Fruit fly (Drosophila melanogaster): Measurements from ENCODE around the gene CG5111.

Gene CG5111

dm6 chr3R:25462642-25463317 lies 43.3 kb upstream of the CG5111 start (continued):
- peak; percentile 15; the same call in 1 of the 2 replicates for TF ChIP-seq CG17328 (GFP tag; IDR thresholded peaks at IDR 0.05)
- peak; percentile 89 for TF ChIP-seq nom (GFP tag; optimal IDR thresholded peaks at IDR 0.05)
- TF ChIP-seq CG17359 (tag; optimal IDR thresholded peaks at IDR 0.05), result peak; percentile 56
- peak; percentile 45 for TF ChIP-seq CG12391 (tag; optimal IDR thresholded peaks at IDR 0.05)
- no peak for TF ChIP-seq Sry-δ (GFP tag; optimal IDR thresholded peaks at IDR 0.05)
- TF ChIP-seq Hr51 (GFP tag; optimal IDR thresholded peaks at IDR 0.05), result peak in 1 of 2 experiments; percentile 50
- peak; percentile 44 for TF ChIP-seq NfI (GFP tag; optimal IDR thresholded peaks at IDR 0.05)
- TF ChIP-seq CG14441 (GFP tag; IDR thresholded peaks at IDR 0.05), result peak; percentile 75
- no peak for TF ChIP-seq inv (GFP tag; IDR thresholded peaks at IDR 0.05; ENCODE audit: partially characterized antibody)
- peak; percentile 58 for TF ChIP-seq CG17568 (GFP tag; optimal IDR thresholded peaks at IDR 0.05)
- TF ChIP-seq CG7786 (GFP tag; optimal IDR thresholded peaks at IDR 0.05), result no peak
- no peak for TF ChIP-seq CG31388 (GFP tag; optimal IDR thresholded peaks at IDR 0.05)
- TF ChIP-seq gfzf (GFP tag; optimal IDR thresholded peaks at IDR 0.05), result no peak
- TF ChIP-seq D19B (GFP tag; optimal IDR thresholded peaks at IDR 0.05), result peak; percentile 30
- TF ChIP-seq lab (GFP tag; optimal IDR thresholded peaks at IDR 0.05), result peak; percentile 67
- TF ChIP-seq CG6813 (GFP tag; optimal IDR thresholded peaks at IDR 0.05), result peak; percentile 27
- TF ChIP-seq bcd (GFP tag; optimal IDR thresholded peaks at IDR 0.05), result peak; percentile 32
- no peak for TF ChIP-seq Lpt (GFP tag; optimal IDR thresholded peaks at IDR 0.05)
- TF ChIP-seq CG15479 (GFP tag; optimal IDR thresholded peaks at IDR 0.05), result no peak
- peak; percentile 0 for TF ChIP-seq Hr3 (GFP tag; optimal IDR thresholded peaks at IDR 0.05)
- TF ChIP-seq Atf-2 (GFP tag; optimal IDR thresholded peaks at IDR 0.05), result no peak
- peak; percentile 39 for TF ChIP-seq Dek (tag; optimal IDR thresholded peaks at IDR 0.05)
- TF ChIP-seq slbo (GFP tag; IDR thresholded peaks at IDR 0.05), result peak; percentile 80
- no peak for TF ChIP-seq CG31365 (tag; optimal IDR thresholded peaks at IDR 0.05)

- peak; percentile 26 for TF ChIP-seq sqz (GFP tag; optimal IDR thresholded peaks at IDR 0.05)
- no peak for TF ChIP-seq CG6765 (GFP tag; optimal IDR thresholded peaks at IDR 0.05)
- TF ChIP-seq CG12155 (GFP tag; optimal IDR thresholded peaks at IDR 0.05), result no peak
Measured at dm6 chr3R:25466166-25466565, 39.9 kb upstream of the CG5111 start.

- TF ChIP-seq CG4360 (GFP tag; IDR thresholded peaks at IDR 0.05), result peak; percentile 98
- no peak for TF ChIP-seq Gsc (GFP tag; IDR thresholded peaks at IDR 0.05)
- peak; percentile 73; the same call in 1 of the 3 replicates for TF ChIP-seq CG2199 (GFP tag; IDR thresholded peaks at IDR 0.05)
- TF ChIP-seq sens (GFP tag), result peak; percentile 58
- TF ChIP-seq Elba2 (GFP tag; optimal IDR thresholded peaks at IDR 0.05), result peak; percentile 76
- TF ChIP-seq hkb (optimal IDR thresholded peaks at IDR 0.05), result no peak
- TF ChIP-seq hkb (GFP tag; IDR thresholded peaks at IDR 0.05), result peak; percentile 11; the same call in 1 of the 2 replicates
- peak; percentile 66 for TF ChIP-seq CG15479 (GFP tag; optimal IDR thresholded peaks at IDR 0.05)
- TF ChIP-seq psq (GFP tag; optimal IDR thresholded peaks at IDR 0.05), result peak; percentile 81
- TF ChIP-seq Aef1 (GFP tag; IDR thresholded peaks at IDR 0.05), result peak; percentile 60
- TF ChIP-seq CG8924 (tag; optimal IDR thresholded peaks at IDR 0.05), result peak; percentile 55
- TF ChIP-seq D (optimal IDR thresholded peaks at IDR 0.05), result peak; percentile 68
- TF ChIP-seq D (GFP tag; optimal IDR thresholded peaks at IDR 0.05), result no peak
- TF ChIP-seq CG17385 (GFP tag; optimal IDR thresholded peaks at IDR 0.05), result peak; percentile 55
- no peak for TF ChIP-seq Vsx1 (GFP tag; optimal IDR thresholded peaks at IDR 0.05)
- no peak for TF ChIP-seq seq (GFP tag; IDR thresholded peaks at IDR 0.05)
- TF ChIP-seq pros (GFP tag; optimal IDR thresholded peaks at IDR 0.05), result peak; percentile 9
- no peak for TF ChIP-seq CG43689 (GFP tag; IDR thresholded peaks at IDR 0.05)
- 0 out of 4 replicates have a peak, but pooled peaks have one; percentile 6 for TF ChIP-seq chinmo (GFP tag; IDR thresholded peaks at IDR 0.05; ENCODE audit: partially characterized antibody)
- peak; percentile 48 for TF ChIP-seq CG7745 (tag; optimal IDR thresholded peaks at IDR 0.05)
- no peak for TF ChIP-seq Dek (tag; optimal IDR thresholded peaks at IDR 0.05)
Measured at dm6 chr3R:25471853-25472634, 34.0 kb upstream of the CG5111 start.

Data from whole organism, embryonic.